Fruit fly (Drosophila melanogaster) whole organism, embryonic: ENCODE data around the gene asl.
A peak's percentile ranks its signal among the peaks of the same experiment; 100 is the strongest.

Experiments
- Adf1 ChIP-seq: fragments of 200-800 bp; sonication (Bioruptor generic); IDR thresholded peaks from 2 replicates; pipeline ENCODE4 v1.3.6; 2022; ENCODE audit warnings: missing biosample characterization, missing genetic modification characterization
- Blimp-1 ChIP-seq: fragments of 200-800 bp; sonication (Bioruptor generic); optimal IDR thresholded peaks from 3 replicates; lab custom pipeline; 2018; ENCODE audit warnings: missing biosample characterization, missing genetic modification characterization, mild to moderate bottlenecking, moderate library complexity, missing genetic modification reagents
- CG11504 ChIP-seq: fragments of 200-800 bp; sonication (Bioruptor generic); optimal IDR thresholded peaks from 3 replicates; lab custom pipeline; 2019; ENCODE audit warnings: missing biosample characterization, mild to moderate bottlenecking, missing genetic modification characterization, moderate library complexity
- CG12104 ChIP-seq: fragments of 200-800 bp; sonication (Bioruptor generic); optimal IDR thresholded peaks from 3 replicates; lab custom pipeline; 2016; ENCODE audit warnings: missing biosample characterization, missing genetic modification characterization
- CG12299 ChIP-seq: fragments of 200-800 bp; sonication (Bioruptor generic); optimal IDR thresholded peaks from 2 replicates; lab custom pipeline; 2018; ENCODE audit warnings: missing biosample characterization, mild to moderate bottlenecking, missing genetic modification characterization
- CG14014 ChIP-seq: fragments of 200-800 bp; sonication (Bioruptor generic); IDR thresholded peaks from 2 replicates; pipeline ENCODE4 v1.3.6; 2022; ENCODE audit warnings: missing biosample characterization, missing genetic modification characterization
- CG14860 ChIP-seq: fragments of 200-800 bp; sonication (Bioruptor generic); IDR thresholded peaks from 3 replicates; pipeline ENCODE4 v1.3.6; 2022; ENCODE audit warnings: missing biosample characterization, missing genetic modification characterization; ENCODE audit not compliant: partially characterized antibody
- CG17829 ChIP-seq: fragments of 200-800 bp; optimal IDR thresholded peaks from 2 replicates; lab custom pipeline; 2019; ENCODE audit warnings: missing biosample characterization, mild to moderate bottlenecking, missing genetic modification characterization, moderate library complexity
- CG1832 ChIP-seq: fragments of 200-800 bp; sonication (Bioruptor generic); optimal IDR thresholded peaks from 2 replicates; lab custom pipeline; 2017; ENCODE audit warnings: missing biosample characterization, mild to moderate bottlenecking, missing genetic modification characterization, inconsistent platforms
- CG3281 ChIP-seq: fragments of 200-800 bp; sonication (Bioruptor generic); optimal IDR thresholded peaks from 3 replicates; lab custom pipeline; 2017; ENCODE audit warnings: missing biosample characterization, mild to moderate bottlenecking, missing genetic modification characterization
- CG33557 ChIP-seq: fragments of 200-800 bp; sonication (Bioruptor generic); optimal IDR thresholded peaks from 2 replicates; lab custom pipeline; 2019; ENCODE audit warnings: missing biosample characterization, mild to moderate bottlenecking, missing genetic modification characterization, moderate library complexity
- CG5180 ChIP-seq: fragments of 200-800 bp; sonication (Bioruptor generic); optimal IDR thresholded peaks from 3 replicates; lab custom pipeline; 2017; ENCODE audit warnings: missing biosample characterization, missing genetic modification characterization, mild to moderate bottlenecking, moderate library complexity, missing genetic modification reagents
- CG6765 ChIP-seq: fragments of 200-800 bp; sonication (Bioruptor generic); optimal IDR thresholded peaks from 3 replicates; lab custom pipeline; 2017; ENCODE audit warnings: missing biosample characterization, mild to moderate bottlenecking, missing genetic modification characterization
- CG8924 ChIP-seq: fragments of 200-800 bp; optimal IDR thresholded peaks from 3 replicates; lab custom pipeline; 2019; ENCODE audit warnings: missing biosample characterization, mild to moderate bottlenecking, missing genetic modification characterization, moderate library complexity
- D19B ChIP-seq: fragments of 200-800 bp; sonication (Bioruptor generic); optimal IDR thresholded peaks from 2 replicates; lab custom pipeline; 2017; ENCODE audit warnings: missing biosample characterization, mild to moderate bottlenecking, missing genetic modification characterization
- Deaf1 ChIP-seq: fragments of 200-800 bp; optimal IDR thresholded peaks from 3 replicates; lab custom pipeline; 2019; ENCODE audit warnings: missing biosample characterization, mild to moderate bottlenecking, missing genetic modification characterization, moderate library complexity
- Doc3 ChIP-seq: fragments of 200-800 bp; sonication (Bioruptor generic); IDR thresholded peaks from 3 replicates; pipeline ENCODE4 v1.3.6; 2022; ENCODE audit warnings: missing biosample characterization, missing genetic modification characterization; ENCODE audit not compliant: partially characterized antibody
- Eip74EF ChIP-seq, 2 experiments: fragments of 200-800 bp in 1 of 2; fragments of >200 bp in 1 of 2; sonication (Bioruptor generic) in 1 of 2; optimal IDR thresholded peaks; 2 replicates each; lab custom pipeline; 2017 to 2019; ENCODE audit warnings: missing biosample characterization in 2 of 2, missing genetic modification characterization in 2 of 2, mild to moderate bottlenecking in 1 of 2, moderate library complexity in 1 of 2
- Elba2 ChIP-seq: fragments of 200-800 bp; sonication (Bioruptor generic); optimal IDR thresholded peaks from 3 replicates; lab custom pipeline; 2016; ENCODE audit warnings: missing biosample characterization, missing genetic modification characterization
- Fer2 ChIP-seq: fragments of 200-800 bp; sonication (Bioruptor generic); optimal IDR thresholded peaks from 2 replicates; lab custom pipeline; 2018; ENCODE audit warnings: missing biosample characterization, mild to moderate bottlenecking, missing genetic modification characterization, moderate library complexity
- Gug ChIP-seq: fragments of 200-800 bp; sonication (Bioruptor generic); IDR thresholded peaks from 4 replicates; pipeline ENCODE4 v1.3.6; 2022; ENCODE audit warnings: missing biosample characterization, missing genetic modification characterization
- HmgD ChIP-seq: fragments of 200-800 bp; sonication (Bioruptor generic); optimal IDR thresholded peaks from 3 replicates; lab custom pipeline; 2016; ENCODE audit warnings: missing biosample characterization, missing genetic modification characterization
- Hmx ChIP-seq: fragments of 200-800 bp; sonication (Bioruptor generic); optimal IDR thresholded peaks from 2 replicates; lab custom pipeline; 2016; ENCODE audit warnings: missing biosample characterization, missing genetic modification characterization
- Nf-YA ChIP-seq: fragments of 200-800 bp; sonication (Bioruptor generic); IDR thresholded peaks from 2 replicates; pipeline ENCODE4 v1.3.6; 2022; ENCODE audit warnings: missing biosample characterization, missing genetic modification characterization
- Poxn ChIP-seq: fragments of 200-800 bp; sonication (Bioruptor generic); IDR thresholded peaks from 2 replicates; pipeline ENCODE4 v1.3.6; 2022; ENCODE audit warnings: missing biosample characterization, missing genetic modification characterization
- Rfx ChIP-seq: fragments of 200-800 bp; sonication (Bioruptor generic); IDR thresholded peaks from 2 replicates; pipeline ENCODE4 v1.3.6; 2022; ENCODE audit warnings: missing biosample characterization, missing genetic modification characterization
- Sin3A ChIP-seq: fragments of >200 bp; optimal IDR thresholded peaks from 2 replicates; lab custom pipeline; 2018
- Sry-δ ChIP-seq: fragments of 200-800 bp; sonication (Bioruptor generic); optimal IDR thresholded peaks from 2 replicates; lab custom pipeline; 2016; ENCODE audit warnings: missing biosample characterization, missing genetic modification characterization
- Stat92E ChIP-seq, 3 experiments: fragments of >200 bp in 2 of 3; fragments of 200-800 bp in 1 of 3; sonication (Bioruptor generic) in 1 of 3; optimal IDR thresholded peaks; 2 replicates each; lab custom pipeline; 2017 to 2019; ENCODE audit warnings: missing biosample characterization in 3 of 3, missing genetic modification characterization in 3 of 3, mild to moderate bottlenecking in 1 of 3, moderate library complexity in 1 of 3
- Xbp1 ChIP-seq: fragments of 200-800 bp; sonication (Bioruptor generic); optimal IDR thresholded peaks from 3 replicates; lab custom pipeline; 2016; ENCODE audit warnings: missing biosample characterization, mild to moderate bottlenecking, missing genetic modification characterization
- chinmo ChIP-seq: fragments of 200-800 bp; sonication (Bioruptor generic); IDR thresholded peaks from 4 replicates; pipeline ENCODE4 v1.3.6; 2022; ENCODE audit warnings: missing biosample characterization, missing genetic modification characterization; ENCODE audit not compliant: partially characterized antibody
- crc ChIP-seq: fragments of 200-800 bp; sonication (Bioruptor generic); optimal IDR thresholded peaks from 2 replicates; lab custom pipeline; 2016; ENCODE audit warnings: missing biosample characterization, missing genetic modification characterization
- gcm2 ChIP-seq: fragments of 200-800 bp; sonication (Bioruptor generic); optimal IDR thresholded peaks from 2 replicates; lab custom pipeline; 2016; ENCODE audit warnings: missing biosample characterization, missing genetic modification characterization
- ind ChIP-seq: fragments of 200-800 bp; sonication (Bioruptor generic); optimal IDR thresholded peaks from 3 replicates; lab custom pipeline; 2016; ENCODE audit warnings: missing biosample characterization, missing genetic modification characterization
- odd ChIP-seq: fragments of 200-800 bp; sonication (Bioruptor generic); optimal IDR thresholded peaks from 2 replicates; lab custom pipeline; 2017; ENCODE audit warnings: missing biosample characterization, mild to moderate bottlenecking, missing genetic modification characterization
- prd ChIP-seq, 3 experiments: fragments of >200 bp in 2 of 3; fragments of 200-800 bp in 1 of 3; sonication (Bioruptor generic) in 1 of 3; optimal IDR thresholded peaks in 2 of 3; IDR thresholded peaks in 1 of 3; 2 replicates in 2 of 3; 3 replicates in 1 of 3; pipeline versions ENCODE4 v1.3.6 to Lab custom; 2017 to 2022; ENCODE audit warnings: missing biosample characterization in 1 of 3, missing genetic modification characterization in 1 of 3
- pzg ChIP-seq: fragments of 200-800 bp; sonication (Bioruptor generic); optimal IDR thresholded peaks from 3 replicates; lab custom pipeline; 2018; ENCODE audit warnings: missing biosample characterization, mild to moderate bottlenecking, missing genetic modification characterization, moderate library complexity
- stwl ChIP-seq: fragments of 200-800 bp; sonication (Bioruptor generic); optimal IDR thresholded peaks from 3 replicates; lab custom pipeline; 2018; ENCODE audit warnings: missing biosample characterization, mild to moderate bottlenecking, missing genetic modification characterization, moderate library complexity
- tin ChIP-seq: fragments of 200-800 bp; sonication (Bioruptor generic); optimal IDR thresholded peaks from 3 replicates; lab custom pipeline; 2016; ENCODE audit warnings: missing biosample characterization, missing genetic modification characterization
- tio ChIP-seq: fragments of 200-800 bp; sonication (Bioruptor generic); optimal IDR thresholded peaks from 2 replicates; lab custom pipeline; 2017; ENCODE audit warnings: missing biosample characterization, missing genetic modification characterization, inconsistent platforms
- toy ChIP-seq: fragments of 200-800 bp; sonication (Bioruptor generic); IDR thresholded peaks from 2 replicates; pipeline ENCODE4 v1.3.6; 2022; ENCODE audit warnings: missing biosample characterization, missing genetic modification characterization
- trem ChIP-seq: fragments of 200-800 bp; optimal IDR thresholded peaks from 3 replicates; lab custom pipeline; 2019; ENCODE audit warnings: missing biosample characterization, mild to moderate bottlenecking, missing genetic modification characterization, moderate library complexity
- unpg ChIP-seq: fragments of 200-800 bp; sonication (Bioruptor generic); optimal IDR thresholded peaks from 3 replicates; lab custom pipeline; 2018; ENCODE audit warnings: missing biosample characterization, mild to moderate bottlenecking, missing genetic modification characterization, moderate library complexity

The asl gene

dm6 chr3R:5570635-5571436, 35.5 kb downstream of the asl start, which contains the start of gene CRMP (continued):
- TF ChIP-seq Adf1 (GFP tag; lab: Robert Waterston, UW) (no peak), tio (GFP tag; lab: Kevin White, UChicago) (no peak), Eip74EF (GFP tag; optimal IDR thresholded peaks at IDR 0.05; lab: Kevin White, UChicago) (no peak), Nf-YA (GFP tag; lab: Robert Waterston, UW) (no peak), Hmx (GFP tag; lab: Kevin White, UChicago) (no peak), Deaf1 (tag; lab: Kevin White, UChicago) (peak; percentile 62), Blimp-1 (GFP tag; lab: Kevin White, UChicago) (no peak), crc (GFP tag; lab: Kevin White, UChicago) (no peak), tin (no peak), CG33557 (GFP tag; lab: Kevin White, UChicago) (peak; percentile 24), Stat92E (GFP tag; optimal IDR thresholded peaks at IDR 0.05; lab: Kevin White, UChicago) (no peak), pzg (GFP tag; lab: Kevin White, UChicago) (peak; percentile 8), CG3281 (GFP tag; lab: Kevin White, UChicago) (no peak), CG14860 (GFP tag; lab: Robert Waterston, UW) (no peak), trem (tag; lab: Kevin White, UChicago) (no peak), toy (GFP tag; lab: Robert Waterston, UW) (no peak), CG5180 (GFP tag; lab: Kevin White, UChicago) (peak; percentile 22), unpg (GFP tag; lab: Kevin White, UChicago) (no peak), Gug (GFP tag; lab: Robert Waterston, UW) (no peak), Rfx (GFP tag; lab: Robert Waterston, UW) (no peak), Doc3 (GFP tag; lab: Robert Waterston, UW) (peak; percentile 43; the same call in 1 of the 3 replicates), CG8924 (tag; lab: Kevin White, UChicago) (peak; percentile 15), Xbp1 (GFP tag; lab: Kevin White, UChicago) (no peak), CG11504 (tag; lab: Kevin White, UChicago) (no peak), Sin3A (lab: Kevin White, UChicago) (no peak), D19B (no peak), Poxn (GFP tag; lab: Robert Waterston, UW) (no peak), stwl (tag; lab: Kevin White, UChicago) (peak; percentile 99), CG6765 (peak; percentile 40), ind (GFP tag; lab: Kevin White, UChicago) (no peak), gcm2 (GFP tag; lab: Kevin White, UChicago) (no peak), Fer2 (no peak), CG12104 (no peak), Sry-δ (GFP tag; lab: Kevin White, UChicago) (no peak), prd (optimal IDR thresholded peaks at IDR 0.05; lab: Kevin White, UChicago) (no peak), prd (GFP tag; IDR thresholded peaks at IDR 0.05; lab: Robert Waterston, UW) (no peak), chinmo (GFP tag; lab: Robert Waterston, UW) (no peak), CG17829 (tag; lab: Kevin White, UChicago) (peak; percentile 24), HmgD (GFP tag; lab: Kevin White, UChicago) (no peak), odd (GFP tag; lab: Kevin White, UChicago) (peak; percentile 31), CG1832 (GFP tag; lab: Kevin White, UChicago) (no peak), CG12299 (no peak), Elba2 (GFP tag; lab: Kevin White, UChicago) (no peak), CG14014 (GFP tag; lab: Robert Waterston, UW) (no peak)
